Worm (Caenorhabditis elegans): Measurements from ENCODE around the gene pola-1.

- TF ChIP-seq zip-11 (GFP tag; IDR thresholded peaks at IDR 0.05) (no peak), F26F4.8 (GFP tag; conservative IDR thresholded peaks at IDR 0.05) (no peak), nhr-76 (tag; optimal IDR thresholded peaks at IDR 0.05) (no peak), Y105C5A.15 (GFP tag; IDR thresholded peaks at IDR 0.05) (no peak), F44E2.7 (GFP tag; IDR thresholded peaks at IDR 0.05) (no peak), mdl-1 (tag; optimal IDR thresholded peaks at IDR 0.05) (no peak), snpc-4 (tag; optimal IDR thresholded peaks at IDR 0.05) (no peak), lin-13 (GFP tag; optimal IDR thresholded peaks at IDR 0.05) (no peak), pha-4 (GFP tag; IDR thresholded peaks at IDR 0.05) (no peak), pha-4 (tag; optimal IDR thresholded peaks at IDR 0.05) (no peak), daf-16 (GFP tag; optimal IDR thresholded peaks at IDR 0.05) (no peak), daf-16 (tag; optimal IDR thresholded peaks at IDR 0.05) (no peak), lir-3 (tag; optimal IDR thresholded peaks at IDR 0.05) (no peak)
Measured at ce11 chrIII:11099864-11100263, 42.4 kb upstream of the pola-1 start, which contains the start of gene hmt-1.

Data from whole organism, L4 larva.